Worm (Caenorhabditis elegans) whole organism, L4 larva: Measurements from ENCODE around the gene F56F11.4.
A peak's percentile ranks its signal among the peaks of the same experiment; 100 is the strongest.

ENCODE experiments used
- F49E8.2 ChIP-seq: sonication (generic microtip); optimal IDR thresholded peaks from 2 replicates; lab custom pipeline; 2016; ENCODE audit warnings: missing compliant biosample characterization, mild to moderate bottlenecking, missing genetic modification characterization, borderline replicate concordance
- R02D3.7 ChIP-seq: fragments of 150-350 bp; sonication (generic microtip); optimal IDR thresholded peaks from 3 replicates; lab custom pipeline; 2014; ENCODE audit warnings: missing biosample characterization, missing genetic modification characterization
- T26A8.4 ChIP-seq: fragments of 200-800 bp; sonication (Bioruptor generic); IDR thresholded peaks from 2 replicates; pipeline ENCODE4 v1.3.6; 2022; ENCODE audit warnings: missing genetic modification characterization, missing compliant biosample characterization
- ZK337.2 ChIP-seq: fragments of 200-800 bp; sonication (Bioruptor generic); IDR thresholded peaks from 2 replicates; pipeline ENCODE4 v1.3.6; 2022; ENCODE audit warnings: missing genetic modification reagents, missing genetic modification characterization, missing compliant biosample characterization
- ama-1 ChIP-seq: fragments of 150-350 bp; optimal IDR thresholded peaks from 2 replicates; lab custom pipeline; 2014; ENCODE audit warnings: inconsistent platforms, mixed read lengths
- ceh-20 ChIP-seq: fragments of 200-800 bp; sonication (Bioruptor generic); IDR thresholded peaks from 2 replicates; pipeline ENCODE4 v1.3.6; 2022; ENCODE audit warnings: missing genetic modification reagents, missing genetic modification characterization, missing compliant biosample characterization
- ceh-82 ChIP-seq: sonication (generic microtip); optimal IDR thresholded peaks from 2 replicates; lab custom pipeline; 2017; ENCODE audit warnings: missing biosample characterization, missing genetic modification characterization
- cey-2 ChIP-seq: sonication (generic microtip); optimal IDR thresholded peaks from 3 replicates; lab custom pipeline; 2017; ENCODE audit warnings: missing genetic modification characterization, mild to moderate bottlenecking, missing compliant biosample characterization, antibody characterized with exemption, borderline replicate concordance; ENCODE audit not compliant: insufficient read depth
- ctbp-1 ChIP-seq: fragments of 200-800 bp; sonication (Bioruptor generic); IDR thresholded peaks from 2 replicates; pipeline ENCODE4 v1.3.6; 2022; ENCODE audit warnings: missing genetic modification reagents, missing genetic modification characterization, missing compliant biosample characterization
- daf-12 ChIP-seq: fragments of 150-350 bp; optimal IDR thresholded peaks from 2 replicates; lab custom pipeline; 2014; ENCODE audit warnings: missing biosample characterization, missing genetic modification reagents, missing genetic modification characterization
- daf-16 ChIP-seq, 3 experiments: sonication (generic microtip); optimal IDR thresholded peaks; 2 replicates each; lab custom pipeline; 2016 to 2017; ENCODE audit warnings: missing genetic modification characterization in 3 of 3, missing genetic modification reagents in 3 of 3, mild to moderate bottlenecking in 2 of 3, missing compliant biosample characterization in 2 of 3, missing biosample characterization in 1 of 3, moderate library complexity in 1 of 3
- daf-19 ChIP-seq: fragments of 200-800 bp; sonication (Bioruptor generic); conservative IDR thresholded peaks from 2 replicates; pipeline ENCODE4 v1.3.6; 2022; ENCODE audit warnings: missing genetic modification characterization, missing compliant biosample characterization
- daf-8 ChIP-seq: fragments of 200-800 bp; sonication (Bioruptor generic); IDR thresholded peaks from 2 replicates; pipeline ENCODE4 v1.3.6; 2022; ENCODE audit warnings: missing genetic modification characterization, missing compliant biosample characterization
- dmd-6 ChIP-seq: fragments of 200-800 bp; sonication (Bioruptor generic); IDR thresholded peaks from 2 replicates; pipeline ENCODE4 v1.3.6; 2022; ENCODE audit warnings: missing genetic modification reagents, missing genetic modification characterization, missing compliant biosample characterization
- dmd-8 ChIP-seq: fragments of 200-800 bp; sonication (Bioruptor generic); IDR thresholded peaks from 2 replicates; pipeline ENCODE4 v1.3.6; 2022; ENCODE audit warnings: missing genetic modification characterization, missing compliant biosample characterization
- egl-27 ChIP-seq: sonication (generic microtip); optimal IDR thresholded peaks from 3 replicates; lab custom pipeline; 2017; ENCODE audit warnings: missing biosample characterization, missing genetic modification reagents, missing genetic modification characterization
- fkh-10 ChIP-seq: fragments of 150-350 bp; optimal IDR thresholded peaks from 2 replicates; lab custom pipeline; 2014; ENCODE audit warnings: missing biosample characterization, missing genetic modification reagents, missing genetic modification characterization
- hif-1 ChIP-seq, 2 experiments: sonication (generic microtip); optimal IDR thresholded peaks; 2 replicates each; lab custom pipeline; 2016 to 2017; ENCODE audit warnings: missing compliant biosample characterization in 2 of 2, missing genetic modification characterization in 2 of 2, missing genetic modification reagents in 2 of 2, missing genotype in 2 of 2, mild to moderate bottlenecking in 1 of 2
- lim-7 ChIP-seq: fragments of 200-800 bp; sonication (Bioruptor generic); IDR thresholded peaks from 2 replicates; pipeline ENCODE4 v1.3.6; 2022; ENCODE audit warnings: missing genetic modification characterization, missing compliant biosample characterization
- lin-15B ChIP-seq: fragments of 150-350 bp; sonication (generic microtip); optimal IDR thresholded peaks from 3 replicates; lab custom pipeline; 2014; ENCODE audit warnings: missing biosample characterization, missing genetic modification characterization
- lin-39 ChIP-seq: fragments of 150-350 bp; optimal IDR thresholded peaks from 2 replicates; lab custom pipeline; 2014; ENCODE audit warnings: missing biosample characterization, missing genetic modification reagents, missing genetic modification characterization
- madf-9 ChIP-seq: fragments of 200-800 bp; sonication (Bioruptor generic); conservative IDR thresholded peaks from 2 replicates; pipeline ENCODE4 v1.3.6; 2022; ENCODE audit warnings: missing genetic modification reagents, missing genetic modification characterization, missing compliant biosample characterization
- mdl-1 ChIP-seq, 2 experiments: fragments of 150-350 bp in 1 of 2; sonication (generic microtip) in 1 of 2; optimal IDR thresholded peaks; 2 replicates each; lab custom pipeline; 2014 to 2017; ENCODE audit warnings: missing biosample characterization in 2 of 2, missing genetic modification characterization in 2 of 2
- mep-1 ChIP-seq: fragments of 150-350 bp; sonication (generic microtip); optimal IDR thresholded peaks from 3 replicates; lab custom pipeline; 2014; ENCODE audit warnings: missing biosample characterization, missing genetic modification characterization
- mes-2 ChIP-seq: sonication (generic microtip); optimal IDR thresholded peaks from 2 replicates; lab custom pipeline; 2016; ENCODE audit warnings: missing genotype, mild to moderate bottlenecking, missing genetic modification characterization, missing compliant biosample characterization; ENCODE audit not compliant: poor library complexity, severe bottlenecking
- nhr-10 ChIP-seq: fragments of 150-350 bp; optimal IDR thresholded peaks from 2 replicates; lab custom pipeline; 2014; ENCODE audit warnings: missing biosample characterization, missing genetic modification characterization
- nhr-11 ChIP-seq: fragments of 150-350 bp; optimal IDR thresholded peaks from 2 replicates; lab custom pipeline; 2014; ENCODE audit warnings: missing biosample characterization, missing genetic modification characterization
- nhr-111 ChIP-seq: fragments of 200-800 bp; sonication (Bioruptor generic); optimal IDR thresholded peaks from 2 replicates; lab custom pipeline; 2018; ENCODE audit warnings: mild to moderate bottlenecking, missing genetic modification characterization, missing compliant biosample characterization
- nhr-28 ChIP-seq: fragments of 150-350 bp; optimal IDR thresholded peaks from 2 replicates; lab custom pipeline; 2014; ENCODE audit warnings: missing biosample characterization, missing genetic modification characterization
- nhr-6 ChIP-seq: fragments of 150-350 bp; optimal IDR thresholded peaks from 2 replicates; lab custom pipeline; 2014; ENCODE audit warnings: missing biosample characterization, missing genetic modification characterization
- nhr-76 ChIP-seq: fragments of 150-350 bp; optimal IDR thresholded peaks from 2 replicates; lab custom pipeline; 2014; ENCODE audit warnings: missing biosample characterization, missing genetic modification characterization
- pha-4 ChIP-seq, 2 experiments: fragments of 150-350 bp in 1 of 2; fragments of 200-800 bp in 1 of 2; sonication (Bioruptor generic) in 1 of 2; IDR thresholded peaks in 1 of 2; optimal IDR thresholded peaks in 1 of 2; 2 replicates each; pipeline versions ENCODE4 v1.3.6 to Lab custom; 2014 to 2022; ENCODE audit warnings: missing genetic modification characterization in 2 of 2, missing genetic modification reagents in 2 of 2, missing biosample characterization in 1 of 2, missing compliant biosample characterization in 1 of 2
- rbr-2 ChIP-seq: sonication (generic microtip); optimal IDR thresholded peaks from 2 replicates; lab custom pipeline; 2016; ENCODE audit warnings: missing genotype, missing genetic modification characterization, missing compliant biosample characterization
- saeg-2 ChIP-seq: fragments of 200-800 bp; sonication (Bioruptor generic); IDR thresholded peaks from 2 replicates; pipeline ENCODE4 v1.3.6; 2022; ENCODE audit warnings: missing genetic modification reagents, missing genetic modification characterization, missing compliant biosample characterization
- sdz-12 ChIP-seq: fragments of 200-800 bp; sonication (Bioruptor generic); optimal IDR thresholded peaks from 2 replicates; lab custom pipeline; 2018; ENCODE audit warnings: mild to moderate bottlenecking, missing genetic modification characterization, missing compliant biosample characterization
- snpc-1.2 ChIP-seq: fragments of 200-800 bp; sonication (Bioruptor generic); IDR thresholded peaks from 2 replicates; pipeline ENCODE4 v1.3.6; 2022; ENCODE audit warnings: missing genetic modification reagents, missing genetic modification characterization, missing compliant biosample characterization
- spr-1 ChIP-seq: sonication (generic microtip); optimal IDR thresholded peaks from 2 replicates; lab custom pipeline; 2016; ENCODE audit warnings: mild to moderate bottlenecking, missing genetic modification characterization, missing compliant biosample characterization
- tag-97 ChIP-seq: fragments of 200-800 bp; sonication (Bioruptor generic); IDR thresholded peaks from 2 replicates; pipeline ENCODE4 v1.3.6; 2022; ENCODE audit warnings: missing genetic modification characterization, missing compliant biosample characterization
- tra-1 ChIP-seq: fragments of 200-800 bp; sonication (Bioruptor generic); IDR thresholded peaks from 2 replicates; pipeline ENCODE4 v1.3.6; 2022; ENCODE audit warnings: missing genetic modification reagents, missing genetic modification characterization, missing compliant biosample characterization
- unc-39 ChIP-seq: sonication (generic microtip); optimal IDR thresholded peaks from 2 replicates; lab custom pipeline; 2017; ENCODE audit warnings: missing biosample characterization, missing genetic modification characterization
- unc-62 ChIP-seq, 3 experiments: fragments of 150-350 bp in 1 of 3; sonication (generic microtip); optimal IDR thresholded peaks in 2 of 3; peaks in 1 of 3; 1 replicate in 1 of 3; 2 replicates in 2 of 3; lab custom pipeline; 2014 to 2017; ENCODE audit warnings: missing biosample characterization in 3 of 3, missing genetic modification characterization in 3 of 3, missing genetic modification reagents in 3 of 3, missing genotype in 1 of 3
- vab-7 ChIP-seq: fragments of 200-800 bp; sonication (Bioruptor generic); IDR thresholded peaks from 2 replicates; pipeline ENCODE4 v1.3.6; 2022; ENCODE audit warnings: missing genetic modification reagents, missing genetic modification characterization, missing compliant biosample characterization
- zfp-2 ChIP-seq: sonication (generic microtip); optimal IDR thresholded peaks from 2 replicates; lab custom pipeline; 2016; ENCODE audit warnings: mild to moderate bottlenecking, missing genetic modification characterization, missing compliant biosample characterization
- zfp-3 ChIP-seq: fragments of 200-800 bp; sonication (Bioruptor generic); conservative IDR thresholded peaks from 2 replicates; pipeline ENCODE4 v1.3.6; 2022; ENCODE audit warnings: missing genetic modification reagents, missing genetic modification characterization, missing compliant biosample characterization
- zip-2 ChIP-seq: fragments of 150-350 bp; optimal IDR thresholded peaks from 2 replicates; lab custom pipeline; 2014; ENCODE audit warnings: missing biosample characterization, missing genetic modification characterization
- ztf-11 ChIP-seq: fragments of 150-350 bp; optimal IDR thresholded peaks from 2 replicates; lab custom pipeline; 2014; ENCODE audit warnings: missing biosample characterization, missing genetic modification characterization

Gene F56F11.4

DNA sequence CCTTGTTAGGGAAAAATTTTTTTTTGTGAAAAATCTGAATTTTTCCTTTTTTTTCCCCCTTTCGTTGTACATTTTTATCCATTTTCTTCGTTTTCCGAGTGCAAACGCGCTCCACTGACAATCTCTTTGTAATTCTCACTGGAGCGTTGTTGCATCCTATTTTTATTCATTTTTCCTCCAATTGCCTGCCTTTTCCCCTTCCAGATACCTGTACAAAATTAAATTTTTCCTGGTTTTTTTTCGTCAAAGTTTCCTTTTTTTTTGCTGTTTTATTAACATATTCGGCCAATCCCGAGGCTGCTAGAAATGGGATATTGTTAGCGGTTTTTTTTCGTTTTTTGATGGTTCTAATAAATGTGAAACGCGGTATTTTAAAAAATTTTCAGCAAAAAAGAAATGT is 44.6 kb upstream of the F56F11.4 start (continued):
- TF ChIP-seq pha-4 (GFP tag; IDR thresholded peaks at IDR 0.05; lab: Robert Waterston, UW) (peak; percentile 25; the same call in 1 of the 2 replicates), pha-4 (tag; optimal IDR thresholded peaks at IDR 0.05; lab: Kevin White, UChicago) (no peak), mdl-1 (tag; optimal IDR thresholded peaks at IDR 0.05; lab: Kevin White, UChicago) (no peak), hif-1 (tag; optimal IDR thresholded peaks at IDR 0.05; lab: Kevin White, UChicago) (peak in 1 of 2 experiments; percentile 69), daf-12 (tag; lab: Kevin White, UChicago) (no peak), daf-16 (GFP tag; optimal IDR thresholded peaks at IDR 0.05; lab: Kevin White, UChicago) (peak in 1 of 2 experiments; percentile 31), daf-16 (tag; optimal IDR thresholded peaks at IDR 0.05; lab: Kevin White, UChicago) (peak; percentile 23), cey-2 (tag; lab: Kevin White, UChicago) (no peak), zip-2 (no peak), daf-19 (no peak), madf-9 (GFP tag; lab: Robert Waterston, UW) (no peak), unc-62 (GFP tag; optimal IDR thresholded peaks at IDR 0.05 in 1 of 2; lab: Kevin White, UChicago) (no peak), unc-62 (tag; optimal IDR thresholded peaks at IDR 0.05; lab: Kevin White, UChicago) (no peak), T26A8.4 (no peak), zfp-3 (GFP tag; lab: Robert Waterston, UW) (0 out of 2 replicates have a peak, but pooled peaks have one; percentile 19), R02D3.7 (tag; lab: Kevin White, UChicago) (no peak), nhr-111 (peak; percentile 60), ceh-20 (GFP tag; lab: Robert Waterston, UW) (no peak), sdz-12 (peak; percentile 43), saeg-2 (no peak), egl-27 (no peak), lim-7 (no peak), tag-97 (GFP tag; lab: Robert Waterston, UW) (no peak), nhr-10 (tag; lab: Kevin White, UChicago) (no peak), ctbp-1 (GFP tag; lab: Robert Waterston, UW) (0 out of 2 replicates have a peak, but pooled peaks have one; percentile 42), mes-2 (tag; lab: Kevin White, UChicago) (no peak), lin-15B (tag; lab: Kevin White, UChicago) (no peak), ZK337.2 (GFP tag; lab: Robert Waterston, UW) (no peak), vab-7 (GFP tag; lab: Robert Waterston, UW) (no peak), fkh-10 (GFP tag; lab: Kevin White, UChicago) (no peak), nhr-6 (tag; lab: Kevin White, UChicago) (no peak), ztf-11 (tag; lab: Kevin White, UChicago) (no peak), nhr-28 (tag; lab: Kevin White, UChicago) (no peak), F49E8.2 (tag; lab: Kevin White, UChicago) (peak; percentile 47), lin-39 (no peak), tra-1 (no peak), mep-1 (tag; lab: Kevin White, UChicago) (no peak), nhr-76 (tag; lab: Kevin White, UChicago) (no peak), ama-1 (lab: Kevin White, UChicago) (peak; percentile 76), dmd-6 (GFP tag; lab: Robert Waterston, UW) (no peak), dmd-8 (GFP tag; lab: Robert Waterston, UW) (no peak), zfp-2 (tag; lab: Kevin White, UChicago) (no peak), snpc-1.2 (GFP tag; lab: Robert Waterston, UW) (no peak), spr-1 (tag; lab: Kevin White, UChicago) (no peak), ceh-82 (tag; lab: Kevin White, UChicago) (no peak), nhr-11 (no peak), rbr-2 (tag; lab: Kevin White, UChicago) (no peak), unc-39 (tag; lab: Kevin White, UChicago) (no peak), daf-8 (GFP tag; lab: Robert Waterston, UW) (no peak)
